Fruit fly (Drosophila melanogaster): Measurements from ENCODE around the gene Hsc70-4.

The Hsc70-4 gene

dm6 chr3R:15229329-15229876 is 13.1 kb upstream of the Hsc70-4 start, which contains the start of the genes Art3 and mRpS10 (continued):
- TF ChIP-seq CG11456 (GFP tag; IDR thresholded peaks at IDR 0.05) (peak; percentile 100), CG13287 (GFP tag; IDR thresholded peaks at IDR 0.05; ENCODE audit: partially characterized antibody) (peak; percentile 45; the same call in 1 of the 2 replicates), Trl (optimal IDR thresholded peaks at IDR 0.05) (no peak), Trl (GFP tag; optimal IDR thresholded peaks at IDR 0.05) (peak; percentile 100), CG6683 (GFP tag; optimal IDR thresholded peaks at IDR 0.05) (peak; percentile 99), hbn (GFP tag; IDR thresholded peaks at IDR 0.05; ENCODE audit: partially characterized antibody) (peak; percentile 47), chn (GFP tag; optimal IDR thresholded peaks at IDR 0.05) (peak; percentile 100), CG15601 (tag; optimal IDR thresholded peaks at IDR 0.05) (peak; percentile 99), CG11085 (GFP tag; IDR thresholded peaks at IDR 0.05) (peak; percentile 100), E2f1 (GFP tag; IDR thresholded peaks at IDR 0.05) (peak; percentile 100), inv (GFP tag; IDR thresholded peaks at IDR 0.05; ENCODE audit: partially characterized antibody) (no peak), zen2 (GFP tag; IDR thresholded peaks at IDR 0.05; ENCODE audit: partially characterized antibody) (no peak), sim (GFP tag; IDR thresholded peaks at IDR 0.05) (peak; percentile 100), dpn (GFP tag; optimal IDR thresholded peaks at IDR 0.05) (peak; percentile 100), Hand (GFP tag; optimal IDR thresholded peaks at IDR 0.05) (peak; percentile 99), Sry-β (GFP tag; optimal IDR thresholded peaks at IDR 0.05) (peak; percentile 83), Awh (GFP tag; IDR thresholded peaks at IDR 0.05) (peak; percentile 100), Dfd (GFP tag; optimal IDR thresholded peaks at IDR 0.05) (peak in 1 of 2 experiments; percentile 98), fd3F (GFP tag; optimal IDR thresholded peaks at IDR 0.05) (peak; percentile 100), CG14860 (GFP tag; IDR thresholded peaks at IDR 0.05; ENCODE audit: partially characterized antibody) (no peak), salm (tag; optimal IDR thresholded peaks at IDR 0.05) (peak; percentile 100), slou (GFP tag; optimal IDR thresholded peaks at IDR 0.05) (peak; percentile 100), sima (GFP tag; optimal IDR thresholded peaks at IDR 0.05) (peak; percentile 100), CG15514 (GFP tag; optimal IDR thresholded peaks at IDR 0.05) (peak; percentile 96), rib (GFP tag; IDR thresholded peaks at IDR 0.05) (peak; percentile 100), kay (GFP tag; optimal IDR thresholded peaks at IDR 0.05) (peak; percentile 100), ato (GFP tag; IDR thresholded peaks at IDR 0.05; ENCODE audit: partially characterized antibody) (no peak), CG6654 (GFP tag; optimal IDR thresholded peaks at IDR 0.05) (peak; percentile 96), peb (GFP tag; IDR thresholded peaks at IDR 0.05) (peak; percentile 100), CG4424 (GFP tag; optimal IDR thresholded peaks at IDR 0.05) (peak; percentile 100), CG7556 (GFP tag; optimal IDR thresholded peaks at IDR 0.05) (peak; percentile 100), CG7963 (GFP tag; IDR thresholded peaks at IDR 0.05; ENCODE audit: partially characterized antibody) (no peak), Hey (tag; optimal IDR thresholded peaks at IDR 0.05) (peak; percentile 99), Dref (GFP tag; IDR thresholded peaks at IDR 0.05) (peak; percentile 55), trem (tag; optimal IDR thresholded peaks at IDR 0.05) (peak; percentile 98), lab (GFP tag; optimal IDR thresholded peaks at IDR 0.05) (peak; percentile 100), Ada2b (GFP tag; IDR thresholded peaks at IDR 0.05) (peak; percentile 100), Hr51 (GFP tag; optimal IDR thresholded peaks at IDR 0.05) (peak; percentile 100), H2.0 (GFP tag; IDR thresholded peaks at IDR 0.05) (peak; percentile 100), Dp (GFP tag; optimal IDR thresholded peaks at IDR 0.05) (peak; percentile 68), CG8089 (GFP tag; optimal IDR thresholded peaks at IDR 0.05) (peak; percentile 100), CG30403 (GFP tag; optimal IDR thresholded peaks at IDR 0.05) (peak; percentile 100), CG17186 (GFP tag; optimal IDR thresholded peaks at IDR 0.05) (peak; percentile 98), pho (GFP tag; optimal IDR thresholded peaks at IDR 0.05) (peak; percentile 100), trh (GFP tag; optimal IDR thresholded peaks at IDR 0.05) (peak; percentile 100), sens-2 (GFP tag; IDR thresholded peaks at IDR 0.05) (peak; percentile 100), TFAM (GFP tag; optimal IDR thresholded peaks at IDR 0.05) (peak; percentile 97), knrl (GFP tag; IDR thresholded peaks at IDR 0.05; ENCODE audit: partially characterized antibody) (peak; percentile 51; the same call in 1 of the 3 replicates), ham (GFP tag; IDR thresholded peaks at IDR 0.05) (peak; percentile 100), slbo (GFP tag; IDR thresholded peaks at IDR 0.05) (peak; percentile 100)
